Worm (Caenorhabditis elegans) whole organism, young adult: ENCODE results near the gene W03C9.5.
A peak's percentile ranks its signal among the peaks of the same experiment; 100 is the strongest.

ENCODE experiments used
- lir-1 ChIP-seq: fragments of 200-800 bp; sonication (Bioruptor generic); conservative IDR thresholded peaks from 2 replicates; pipeline ENCODE4 v1.3.6; 2022; ENCODE audit warnings: missing genetic modification reagents, missing genetic modification characterization, missing compliant biosample characterization
- madf-10 ChIP-seq: sonication (generic microtip); optimal IDR thresholded peaks from 2 replicates; lab custom pipeline; 2016; ENCODE audit warnings: mild to moderate bottlenecking, missing genetic modification characterization, missing compliant biosample characterization
- nhr-90 ChIP-seq: sonication (generic microtip); optimal IDR thresholded peaks from 2 replicates; lab custom pipeline; 2016; ENCODE audit warnings: missing genotype, mild to moderate bottlenecking, missing genetic modification characterization, missing compliant biosample characterization
- rec-8 ChIP-seq, 2 experiments: sonication (generic microtip); optimal IDR thresholded peaks; 2 replicates each; lab custom pipeline; 2016; ENCODE audit warnings: mild to moderate bottlenecking in 2 of 2, missing genetic modification characterization in 2 of 2, missing genetic modification reagents in 2 of 2, missing genotype in 2 of 2, missing biosample characterization in 1 of 2, missing compliant biosample characterization in 1 of 2, moderate library complexity in 1 of 2

ce11 chrII:11958793-11959574 lies 8.4 kb downstream of the W03C9.5 start:
- TF ChIP-seq lir-1 (GFP tag; lab: Robert Waterston, UW) (no peak), nhr-90 (peak; percentile 14), rec-8 (tag; optimal IDR thresholded peaks at IDR 0.05; lab: Kevin White, UChicago) (no peak), madf-10 (tag; lab: Kevin White, UChicago) (no peak)
